Fruit fly (Drosophila melanogaster): ENCODE measurements around the gene spn-A.

dm6 chr3R:30014977-30015514 is 40.8 kb downstream of the spn-A start, which contains the start of gene CG7920:
- TF ChIP-seq CG8478 (optimal IDR thresholded peaks at IDR 0.05) (no peak), CTCF (optimal IDR thresholded peaks at IDR 0.05) (no peak)
